Fruit fly (Drosophila melanogaster): ENCODE results near the gene CG31195.

Gene CG31195

dm6 chr3R:20764058-20764457, 1.9 kb upstream of the CG31195 start:
- TF ChIP-seq sage (GFP tag; optimal IDR thresholded peaks at IDR 0.05) (peak; percentile 6), Vsx2 (GFP tag; optimal IDR thresholded peaks at IDR 0.05; ENCODE audit: partially characterized antibody) (no peak), lola (GFP tag; optimal IDR thresholded peaks at IDR 0.05) (no peak), CG9705 (GFP tag; optimal IDR thresholded peaks at IDR 0.05) (no peak), rgr (GFP tag; optimal IDR thresholded peaks at IDR 0.05) (peak; percentile 58), Dif (GFP tag; optimal IDR thresholded peaks at IDR 0.05; ENCODE audit: partially characterized antibody) (no peak), HLH106 (tag; optimal IDR thresholded peaks at IDR 0.05) (peak; percentile 70), br (GFP tag; optimal IDR thresholded peaks at IDR 0.05) (peak; percentile 42), Jra (GFP tag; optimal IDR thresholded peaks at IDR 0.05) (no peak), h (GFP tag; optimal IDR thresholded peaks at IDR 0.05) (peak; percentile 60), usp (GFP tag; optimal IDR thresholded peaks at IDR 0.05) (no peak), dsf (GFP tag; optimal IDR thresholded peaks at IDR 0.05; ENCODE audit: borderline replicate concordance) (no peak), sv (GFP tag; optimal IDR thresholded peaks at IDR 0.05) (no peak), Sp1 (GFP tag; optimal IDR thresholded peaks at IDR 0.05) (peak; percentile 73), woc (GFP tag; optimal IDR thresholded peaks at IDR 0.05) (peak; percentile 57), Hnf4 (GFP tag; optimal IDR thresholded peaks at IDR 0.05) (peak; percentile 32), foxo (GFP tag; optimal IDR thresholded peaks at IDR 0.05) (peak in 1 of 2 experiments; percentile 62), Mio (GFP tag; optimal IDR thresholded peaks at IDR 0.05) (no peak), dmrt93B (GFP tag; optimal IDR thresholded peaks at IDR 0.05) (peak; percentile 46), OdsH (GFP tag; optimal IDR thresholded peaks at IDR 0.05) (peak; percentile 52), Rel (GFP tag; optimal IDR thresholded peaks at IDR 0.05) (peak; percentile 66), Rel (tag; optimal IDR thresholded peaks at IDR 0.05) (no peak), psq (GFP tag; optimal IDR thresholded peaks at IDR 0.05) (peak; percentile 82), jim (GFP tag; optimal IDR thresholded peaks at IDR 0.05) (no peak), dl (GFP tag; optimal IDR thresholded peaks at IDR 0.05; ENCODE audit: insufficient read depth in 1 of 2, partially characterized antibody in 2 of 2) (no peak), Hr83 (GFP tag; optimal IDR thresholded peaks at IDR 0.05; ENCODE audit: poor library complexity, severe bottlenecking) (no peak), pan (optimal IDR thresholded peaks at IDR 0.05) (no peak), fru (GFP tag; optimal IDR thresholded peaks at IDR 0.05) (peak; percentile 76), tai (GFP tag; optimal IDR thresholded peaks at IDR 0.05) (no peak), Hr78 (GFP tag; optimal IDR thresholded peaks at IDR 0.05) (no peak), ey (GFP tag; optimal IDR thresholded peaks at IDR 0.05) (peak; percentile 63)

- TF ChIP-seq Abd-B (GFP tag; optimal IDR thresholded peaks at IDR 0.05): no peak
Measured at dm6 chr3R:20756429-20756828, 5.7 kb downstream of the CG31195 start, which contains the start of gene Syp. TSS of gene Syp (plus strand) at chr3R:20756729.

dm6 chr3R:20754991-20755390, 7.2 kb downstream of the CG31195 start:
- TF ChIP-seq HLH106 (tag; optimal IDR thresholded peaks at IDR 0.05): no peak
- peak; percentile 71 for TF ChIP-seq Dfd (GFP tag; optimal IDR thresholded peaks at IDR 0.05)

- TF ChIP-seq Hnf4 (GFP tag; optimal IDR thresholded peaks at IDR 0.05) (no peak), Dif (GFP tag; optimal IDR thresholded peaks at IDR 0.05; ENCODE audit: partially characterized antibody) (no peak), HLH106 (tag; optimal IDR thresholded peaks at IDR 0.05) (no peak), pan (optimal IDR thresholded peaks at IDR 0.05) (no peak), rgr (GFP tag; optimal IDR thresholded peaks at IDR 0.05) (no peak)
Measured at dm6 chr3R:20749536-20749935, 12.6 kb downstream of the CG31195 start.

dm6 chr3R:20748974-20749373, 13.2 kb downstream of the CG31195 start, which contains the start of gene Prosalpha4T1:
TSS of gene Prosalpha4T1 (minus strand) at chr3R:20749074.
- TF ChIP-seq pan (optimal IDR thresholded peaks at IDR 0.05) (no peak), N (GFP tag; optimal IDR thresholded peaks at IDR 0.05) (no peak), dsf (GFP tag; optimal IDR thresholded peaks at IDR 0.05; ENCODE audit: borderline replicate concordance) (no peak), Hnf4 (GFP tag; optimal IDR thresholded peaks at IDR 0.05) (no peak), Hr78 (GFP tag; optimal IDR thresholded peaks at IDR 0.05) (no peak), CrebA (GFP tag; optimal IDR thresholded peaks at IDR 0.05; ENCODE audit: borderline replicate concordance) (no peak), usp (GFP tag; optimal IDR thresholded peaks at IDR 0.05) (no peak), Hr83 (GFP tag; optimal IDR thresholded peaks at IDR 0.05; ENCODE audit: poor library complexity, severe bottlenecking) (no peak), Abd-B (GFP tag; optimal IDR thresholded peaks at IDR 0.05) (no peak), Jra (GFP tag; optimal IDR thresholded peaks at IDR 0.05) (no peak), dl (GFP tag; optimal IDR thresholded peaks at IDR 0.05; ENCODE audit: insufficient read depth in 1 of 2, partially characterized antibody in 2 of 2) (no peak), brk (GFP tag; optimal IDR thresholded peaks at IDR 0.05) (no peak)
